Fruit fly (Drosophila melanogaster) whole organism, embryonic: ENCODE results near the gene Pgd.

ENCODE experiments used
- Ada2b ChIP-seq: fragments of 200-800 bp; sonication (Bioruptor generic); IDR thresholded peaks from 2 replicates; pipeline ENCODE4 v1.3.6; 2022; ENCODE audit warnings: missing biosample characterization, missing genetic modification characterization
- B-H2 ChIP-seq: fragments of 200-800 bp; sonication (Bioruptor generic); optimal IDR thresholded peaks from 2 replicates; lab custom pipeline; 2018; ENCODE audit warnings: missing biosample characterization, mild to moderate bottlenecking, missing genetic modification characterization
- Blimp-1 ChIP-seq: fragments of 200-800 bp; sonication (Bioruptor generic); optimal IDR thresholded peaks from 3 replicates; lab custom pipeline; 2018; ENCODE audit warnings: missing biosample characterization, missing genetic modification characterization, mild to moderate bottlenecking, moderate library complexity, missing genetic modification reagents
- BtbVII ChIP-seq: fragments of 200-800 bp; sonication (Bioruptor generic); optimal IDR thresholded peaks from 3 replicates; lab custom pipeline; 2017; ENCODE audit warnings: missing biosample characterization, mild to moderate bottlenecking, missing genetic modification characterization
- CG10209 ChIP-seq: fragments of 200-800 bp; sonication (Bioruptor generic); optimal IDR thresholded peaks from 3 replicates; lab custom pipeline; 2017; ENCODE audit warnings: missing biosample characterization, mild to moderate bottlenecking, missing genetic modification characterization, missing genetic modification reagents
- CG10267 ChIP-seq: fragments of 200-800 bp; sonication (Bioruptor generic); optimal IDR thresholded peaks from 2 replicates; lab custom pipeline; 2018; ENCODE audit warnings: missing biosample characterization, mild to moderate bottlenecking, missing genetic modification characterization, moderate library complexity
- CG10959 ChIP-seq: fragments of 200-800 bp; sonication (Bioruptor generic); IDR thresholded peaks from 2 replicates; pipeline ENCODE4 v1.3.6; 2022; ENCODE audit warnings: missing biosample characterization, missing genetic modification characterization
- CG12391 ChIP-seq: fragments of 200-800 bp; sonication (Bioruptor generic); optimal IDR thresholded peaks from 3 replicates; lab custom pipeline; 2018; ENCODE audit warnings: missing biosample characterization, mild to moderate bottlenecking, missing genetic modification characterization, moderate library complexity
- CG12942 ChIP-seq: fragments of 200-800 bp; sonication (Bioruptor generic); optimal IDR thresholded peaks from 3 replicates; lab custom pipeline; 2016; ENCODE audit warnings: missing biosample characterization, missing genetic modification characterization
- CG13624 ChIP-seq: fragments of 200-800 bp; sonication (Bioruptor generic); optimal IDR thresholded peaks from 2 replicates; lab custom pipeline; 2016; ENCODE audit warnings: missing biosample characterization, missing genetic modification characterization
- CG2712 ChIP-seq: fragments of 200-800 bp; optimal IDR thresholded peaks from 3 replicates; lab custom pipeline; 2019; ENCODE audit warnings: missing biosample characterization, mild to moderate bottlenecking, missing genetic modification characterization, moderate library complexity
- CG4282 ChIP-seq: fragments of 200-800 bp; sonication (Bioruptor generic); optimal IDR thresholded peaks from 2 replicates; lab custom pipeline; 2016; ENCODE audit warnings: missing biosample characterization, missing genetic modification characterization
- CG4707 ChIP-seq: fragments of 200-800 bp; sonication (Bioruptor generic); optimal IDR thresholded peaks from 2 replicates; lab custom pipeline; 2018; ENCODE audit warnings: missing biosample characterization, mild to moderate bottlenecking, missing genetic modification characterization, moderate library complexity
- CG4854 ChIP-seq: fragments of 200-800 bp; sonication (Bioruptor generic); optimal IDR thresholded peaks from 2 replicates; lab custom pipeline; 2016; ENCODE audit warnings: missing biosample characterization, missing genetic modification characterization, inconsistent platforms
- CG6689 ChIP-seq: fragments of 200-800 bp; sonication (Bioruptor generic); IDR thresholded peaks from 2 replicates; pipeline ENCODE4 v1.3.6; 2022; ENCODE audit warnings: missing biosample characterization, missing genetic modification characterization
- CoRest ChIP-seq: fragments of 200-800 bp; sonication (Bioruptor generic); optimal IDR thresholded peaks from 3 replicates; lab custom pipeline; 2018; ENCODE audit warnings: missing biosample characterization, mild to moderate bottlenecking, missing genetic modification characterization, moderate library complexity
- Fer1 ChIP-seq: fragments of 200-800 bp; sonication (Bioruptor generic); optimal IDR thresholded peaks from 2 replicates; lab custom pipeline; 2017; ENCODE audit warnings: missing biosample characterization, mild to moderate bottlenecking, missing genetic modification characterization
- Fer3 ChIP-seq: fragments of 200-800 bp; sonication (Bioruptor generic); optimal IDR thresholded peaks from 2 replicates; lab custom pipeline; 2018; ENCODE audit warnings: missing biosample characterization, mild to moderate bottlenecking, missing genetic modification characterization, moderate library complexity
- Myb ChIP-seq: fragments of 200-800 bp; sonication (Bioruptor generic); optimal IDR thresholded peaks from 2 replicates; lab custom pipeline; 2016; ENCODE audit warnings: missing biosample characterization, missing genetic modification characterization
- NfI ChIP-seq: fragments of 200-800 bp; sonication (Bioruptor generic); optimal IDR thresholded peaks from 3 replicates; lab custom pipeline; 2018; ENCODE audit warnings: missing biosample characterization, mild to moderate bottlenecking, missing genetic modification characterization, moderate library complexity
- Optix ChIP-seq: fragments of 200-800 bp; sonication (Bioruptor generic); IDR thresholded peaks from 3 replicates; pipeline ENCODE4 v1.3.6; 2022; ENCODE audit warnings: missing biosample characterization, missing genetic modification characterization
- Ptx1 ChIP-seq: fragments of 200-800 bp; sonication (Bioruptor generic); IDR thresholded peaks from 2 replicates; pipeline ENCODE4 v1.3.6; 2022; ENCODE audit warnings: missing biosample characterization, missing genetic modification characterization
- Six4 ChIP-seq: fragments of 200-800 bp; sonication (Bioruptor generic); optimal IDR thresholded peaks from 2 replicates; lab custom pipeline; 2016; ENCODE audit warnings: missing biosample characterization, missing genetic modification characterization
- Spps ChIP-seq: fragments of 200-800 bp; sonication (Bioruptor generic); optimal IDR thresholded peaks from 2 replicates; lab custom pipeline; 2018; ENCODE audit warnings: missing biosample characterization, mild to moderate bottlenecking, missing genetic modification characterization
- Trl ChIP-seq, 3 experiments: fragments of >200 bp in 2 of 3; fragments of 200-800 bp in 1 of 3; sonication (Bioruptor generic) in 1 of 3; optimal IDR thresholded peaks; 2 replicates in 1 of 3; 3 replicates in 2 of 3; lab custom pipeline; 2016 to 2017; ENCODE audit warnings: missing biosample characterization in 1 of 3, missing genetic modification characterization in 1 of 3
- Xrp1 ChIP-seq: fragments of 200-800 bp; sonication (Bioruptor generic); IDR thresholded peaks from 2 replicates; pipeline ENCODE4 v1.3.6; 2022; ENCODE audit warnings: missing biosample characterization, missing genetic modification characterization
- aop ChIP-seq: fragments of 200-800 bp; sonication (Bioruptor generic); IDR thresholded peaks from 2 replicates; pipeline ENCODE4 v1.3.6; 2022; ENCODE audit warnings: missing biosample characterization, missing genetic modification characterization
- crc ChIP-seq: fragments of 200-800 bp; sonication (Bioruptor generic); optimal IDR thresholded peaks from 2 replicates; lab custom pipeline; 2016; ENCODE audit warnings: missing biosample characterization, missing genetic modification characterization
- gcm ChIP-seq: fragments of 200-800 bp; sonication (Bioruptor generic); optimal IDR thresholded peaks from 2 replicates; lab custom pipeline; 2019; ENCODE audit warnings: missing biosample characterization, mild to moderate bottlenecking, missing genetic modification characterization, moderate library complexity
- gem ChIP-seq: fragments of 200-800 bp; sonication (Bioruptor generic); optimal IDR thresholded peaks from 2 replicates; lab custom pipeline; 2019; ENCODE audit warnings: missing biosample characterization, mild to moderate bottlenecking, missing genetic modification characterization, moderate library complexity
- grn ChIP-seq: fragments of 200-800 bp; sonication (Bioruptor generic); optimal IDR thresholded peaks from 3 replicates; lab custom pipeline; 2017; ENCODE audit warnings: missing biosample characterization, missing genetic modification characterization
- inv ChIP-seq: fragments of 200-800 bp; sonication (Bioruptor generic); IDR thresholded peaks from 2 replicates; pipeline ENCODE4 v1.3.6; 2022; ENCODE audit warnings: missing biosample characterization, missing genetic modification characterization; ENCODE audit not compliant: partially characterized antibody
- mam ChIP-seq: fragments of 200-800 bp; sonication (Bioruptor generic); optimal IDR thresholded peaks from 3 replicates; lab custom pipeline; 2016; ENCODE audit warnings: missing biosample characterization, missing genetic modification characterization
- nmo ChIP-seq: fragments of 200-800 bp; sonication (Bioruptor generic); optimal IDR thresholded peaks from 2 replicates; lab custom pipeline; 2018; ENCODE audit warnings: missing biosample characterization, mild to moderate bottlenecking, missing genetic modification characterization, moderate library complexity
- pum ChIP-seq: fragments of 200-800 bp; sonication (Bioruptor generic); optimal IDR thresholded peaks from 2 replicates; lab custom pipeline; 2016; ENCODE audit warnings: missing biosample characterization, missing genetic modification characterization
- row ChIP-seq: fragments of 200-800 bp; sonication (Bioruptor generic); IDR thresholded peaks from 3 replicates; pipeline ENCODE4 v1.3.6; 2022; ENCODE audit warnings: missing biosample characterization, missing genetic modification characterization
- tap ChIP-seq: fragments of 200-800 bp; optimal IDR thresholded peaks from 3 replicates; lab custom pipeline; 2019; ENCODE audit warnings: missing biosample characterization, mild to moderate bottlenecking, missing genetic modification characterization, moderate library complexity
- tll ChIP-seq, 2 experiments: fragments of 200-800 bp in 1 of 2; fragments of >200 bp in 1 of 2; sonication (Bioruptor generic) in 1 of 2; optimal IDR thresholded peaks; 2 replicates each; lab custom pipeline; 2017 to 2019; ENCODE audit warnings: missing biosample characterization in 2 of 2, missing genetic modification characterization in 2 of 2, mild to moderate bottlenecking in 1 of 2, moderate library complexity in 1 of 2
- yki ChIP-seq: fragments of >200 bp; optimal IDR thresholded peaks from 3 replicates; lab custom pipeline; 2018

The Pgd gene

dm6 chrX:2196086-2196732 lies 51.3 kb downstream of the Pgd start (continued):
- TF ChIP-seq CG10959 (GFP tag; lab: Robert Waterston, UW) (no peak), CG10209 (GFP tag; lab: Kevin White, UChicago) (no peak), Xrp1 (peak; percentile 30; the same call in 1 of the 2 replicates), mam (GFP tag; lab: Kevin White, UChicago) (no peak), CoRest (tag; lab: Kevin White, UChicago) (no peak), Myb (GFP tag; lab: Kevin White, UChicago) (no peak), CG12942 (GFP tag; lab: Kevin White, UChicago) (no peak), Fer3 (tag; lab: Kevin White, UChicago) (no peak), CG4282 (GFP tag; lab: Kevin White, UChicago) (no peak), Trl (optimal IDR thresholded peaks at IDR 0.05; lab: Kevin White, UChicago) (no peak), Trl (GFP tag; optimal IDR thresholded peaks at IDR 0.05; lab: Kevin White, UChicago) (no peak), pum (no peak), Six4 (GFP tag; lab: Kevin White, UChicago) (no peak), nmo (GFP tag; lab: Kevin White, UChicago) (peak; percentile 2), B-H2 (GFP tag; lab: Kevin White, UChicago) (no peak), CG10267 (no peak), inv (GFP tag; lab: Robert Waterston, UW) (no peak), BtbVII (GFP tag; lab: Kevin White, UChicago) (no peak), aop (GFP tag; lab: Robert Waterston, UW) (no peak), CG6689 (GFP tag; lab: Robert Waterston, UW) (0 out of 2 replicates have a peak, but pooled peaks have one; percentile 26), yki (lab: Kevin White, UChicago) (no peak), Ptx1 (GFP tag; lab: Robert Waterston, UW) (no peak), grn (no peak), CG12391 (no peak), gcm (GFP tag; lab: Kevin White, UChicago) (no peak), Blimp-1 (GFP tag; lab: Kevin White, UChicago) (no peak), CG2712 (no peak), Spps (tag; lab: Kevin White, UChicago) (no peak), tll (GFP tag; optimal IDR thresholded peaks at IDR 0.05; lab: Kevin White, UChicago) (no peak), row (GFP tag; lab: Robert Waterston, UW) (0 out of 3 replicates have a peak, but pooled peaks have one; percentile 8), CG4707 (no peak), Ada2b (0 out of 2 replicates have a peak, but pooled peaks have one; percentile 12), tap (tag; lab: Kevin White, UChicago) (no peak), CG13624 (GFP tag; lab: Kevin White, UChicago) (no peak), gem (no peak), crc (GFP tag; lab: Kevin White, UChicago) (no peak), CG4854 (GFP tag; lab: Kevin White, UChicago) (no peak), NfI (GFP tag; lab: Kevin White, UChicago) (no peak), Optix (no peak), Fer1 (no peak)
